Fruit fly (Drosophila melanogaster) whole organism, embryonic: ENCODE data around the gene mRpL49.

Experiments
- Abd-B ChIP-seq: fragments of 200-800 bp; sonication (Bioruptor generic); optimal IDR thresholded peaks from 2 replicates; lab custom pipeline; 2018; ENCODE audit warnings: missing biosample characterization, mild to moderate bottlenecking, missing genetic modification characterization, moderate library complexity
- BEAF-32 ChIP-seq: fragments of 200-800 bp; sonication (Bioruptor generic); optimal IDR thresholded peaks from 3 replicates; lab custom pipeline; 2017; ENCODE audit warnings: missing biosample characterization, missing genetic modification characterization, mild to moderate bottlenecking, moderate library complexity, missing genetic modification reagents
- Bteb2 ChIP-seq: fragments of 200-800 bp; sonication (Bioruptor generic); optimal IDR thresholded peaks from 2 replicates; lab custom pipeline; 2016; ENCODE audit warnings: missing biosample characterization, missing genetic modification characterization
- CG11247 ChIP-seq: fragments of 200-800 bp; sonication (Bioruptor generic); IDR thresholded peaks from 2 replicates; pipeline ENCODE4 v1.3.6; 2022; ENCODE audit warnings: missing biosample characterization, missing genetic modification characterization
- CG12155 ChIP-seq: fragments of 200-800 bp; sonication (Bioruptor generic); optimal IDR thresholded peaks from 3 replicates; lab custom pipeline; 2016; ENCODE audit warnings: missing biosample characterization, missing genetic modification characterization
- CG1233 ChIP-seq: fragments of 200-800 bp; sonication (Bioruptor generic); optimal IDR thresholded peaks from 4 replicates; lab custom pipeline; 2018; ENCODE audit warnings: missing biosample characterization, mild to moderate bottlenecking, missing genetic modification characterization
- CG12391 ChIP-seq: fragments of 200-800 bp; sonication (Bioruptor generic); optimal IDR thresholded peaks from 3 replicates; lab custom pipeline; 2018; ENCODE audit warnings: missing biosample characterization, mild to moderate bottlenecking, missing genetic modification characterization, moderate library complexity
- CG13624 ChIP-seq: fragments of 200-800 bp; sonication (Bioruptor generic); optimal IDR thresholded peaks from 2 replicates; lab custom pipeline; 2016; ENCODE audit warnings: missing biosample characterization, missing genetic modification characterization
- CG13775 ChIP-seq: fragments of 200-800 bp; sonication (Bioruptor generic); optimal IDR thresholded peaks from 3 replicates; lab custom pipeline; 2017; ENCODE audit warnings: missing biosample characterization, mild to moderate bottlenecking, missing genetic modification characterization
- CG18599 ChIP-seq: fragments of 200-800 bp; sonication (Bioruptor generic); optimal IDR thresholded peaks from 3 replicates; lab custom pipeline; 2017; ENCODE audit warnings: missing biosample characterization, missing genetic modification characterization, mild to moderate bottlenecking, moderate library complexity, missing genetic modification reagents
- CG2120 ChIP-seq: fragments of 200-800 bp; sonication (Bioruptor generic); optimal IDR thresholded peaks from 3 replicates; lab custom pipeline; 2016; ENCODE audit warnings: missing biosample characterization, missing genetic modification characterization
- CG31365 ChIP-seq: fragments of 200-800 bp; sonication (Bioruptor generic); optimal IDR thresholded peaks from 2 replicates; lab custom pipeline; 2018; ENCODE audit warnings: missing biosample characterization, mild to moderate bottlenecking, missing genetic modification characterization
- CG4617 ChIP-seq: fragments of 200-800 bp; sonication (Bioruptor generic); optimal IDR thresholded peaks from 3 replicates; lab custom pipeline; 2016; ENCODE audit warnings: missing biosample characterization, missing genetic modification characterization, borderline replicate concordance
- CG4707 ChIP-seq: fragments of 200-800 bp; sonication (Bioruptor generic); optimal IDR thresholded peaks from 2 replicates; lab custom pipeline; 2018; ENCODE audit warnings: missing biosample characterization, mild to moderate bottlenecking, missing genetic modification characterization, moderate library complexity
- CG5180 ChIP-seq: fragments of 200-800 bp; sonication (Bioruptor generic); optimal IDR thresholded peaks from 3 replicates; lab custom pipeline; 2017; ENCODE audit warnings: missing biosample characterization, missing genetic modification characterization, mild to moderate bottlenecking, moderate library complexity, missing genetic modification reagents
- CG7271 ChIP-seq: fragments of 200-800 bp; sonication (Bioruptor generic); optimal IDR thresholded peaks from 2 replicates; lab custom pipeline; 2018; ENCODE audit warnings: missing biosample characterization, mild to moderate bottlenecking, missing genetic modification characterization, moderate library complexity
- CG7839 ChIP-seq: fragments of 200-800 bp; sonication (Bioruptor generic); optimal IDR thresholded peaks from 3 replicates; lab custom pipeline; 2018; ENCODE audit warnings: missing biosample characterization, mild to moderate bottlenecking, missing genetic modification characterization, moderate library complexity
- CG9876 ChIP-seq: fragments of 200-800 bp; sonication (Bioruptor generic); optimal IDR thresholded peaks from 2 replicates; lab custom pipeline; 2016; ENCODE audit warnings: missing biosample characterization, missing genetic modification characterization
- Dll ChIP-seq: fragments of 200-800 bp; sonication (Bioruptor generic); IDR thresholded peaks from 4 replicates; pipeline ENCODE4 v1.3.6; 2022; ENCODE audit warnings: missing biosample characterization, missing genetic modification characterization; ENCODE audit not compliant: partially characterized antibody
- Fer2 ChIP-seq: fragments of 200-800 bp; sonication (Bioruptor generic); optimal IDR thresholded peaks from 2 replicates; lab custom pipeline; 2018; ENCODE audit warnings: missing biosample characterization, mild to moderate bottlenecking, missing genetic modification characterization, moderate library complexity
- Jarid2 ChIP-seq: fragments of 200-800 bp; sonication (Bioruptor generic); optimal IDR thresholded peaks from 3 replicates; lab custom pipeline; 2017; ENCODE audit warnings: mild to moderate bottlenecking, missing biosample characterization, missing genetic modification reagents, missing genetic modification characterization
- Kr ChIP-seq: fragments of 200-800 bp; sonication (Bioruptor generic); optimal IDR thresholded peaks from 2 replicates; lab custom pipeline; 2017; ENCODE audit warnings: missing biosample characterization, mild to moderate bottlenecking, missing genetic modification characterization
- Max ChIP-seq: fragments of 200-800 bp; sonication (Bioruptor generic); optimal IDR thresholded peaks from 2 replicates; lab custom pipeline; 2016; ENCODE audit warnings: missing biosample characterization, mild to moderate bottlenecking, missing genetic modification characterization
- PHDP ChIP-seq: fragments of 200-800 bp; sonication (Bioruptor generic); optimal IDR thresholded peaks from 3 replicates; lab custom pipeline; 2018; ENCODE audit warnings: missing biosample characterization, mild to moderate bottlenecking, missing genetic modification characterization, moderate library complexity
- Rfx ChIP-seq: fragments of 200-800 bp; sonication (Bioruptor generic); IDR thresholded peaks from 2 replicates; pipeline ENCODE4 v1.3.6; 2022; ENCODE audit warnings: missing biosample characterization, missing genetic modification characterization
- Sry-δ ChIP-seq: fragments of 200-800 bp; sonication (Bioruptor generic); optimal IDR thresholded peaks from 2 replicates; lab custom pipeline; 2016; ENCODE audit warnings: missing biosample characterization, missing genetic modification characterization
- Vsx1 ChIP-seq: fragments of 200-800 bp; sonication (Bioruptor generic); optimal IDR thresholded peaks from 2 replicates; lab custom pipeline; 2017; ENCODE audit warnings: missing biosample characterization, mild to moderate bottlenecking, missing genetic modification characterization, missing genetic modification reagents
- chif ChIP-seq, 2 experiments: fragments of 200-800 bp; sonication (Bioruptor generic); optimal IDR thresholded peaks; 3 replicates each; lab custom pipeline; 2016; ENCODE audit warnings: missing biosample characterization in 2 of 2, missing genetic modification characterization in 2 of 2
- corto ChIP-seq: fragments of 200-800 bp; sonication (Bioruptor generic); optimal IDR thresholded peaks from 2 replicates; lab custom pipeline; 2016; ENCODE audit warnings: missing biosample characterization, mild to moderate bottlenecking, missing genetic modification characterization, moderate library complexity
- croc ChIP-seq: fragments of 200-800 bp; sonication (Bioruptor generic); conservative IDR thresholded peaks from 3 replicates; pipeline ENCODE4 v1.3.6; 2022; ENCODE audit warnings: missing biosample characterization, missing genetic modification characterization
- dati ChIP-seq: fragments of 200-800 bp; sonication (Bioruptor generic); IDR thresholded peaks from 2 replicates; pipeline ENCODE4 v1.3.6; 2022; ENCODE audit warnings: missing biosample characterization, missing genetic modification characterization
- dmrt99B ChIP-seq: fragments of 200-800 bp; sonication (Bioruptor generic); optimal IDR thresholded peaks from 2 replicates; lab custom pipeline; 2018; ENCODE audit warnings: missing biosample characterization, mild to moderate bottlenecking, missing genetic modification characterization, moderate library complexity
- esg ChIP-seq: fragments of 200-800 bp; sonication (Bioruptor generic); conservative IDR thresholded peaks from 2 replicates; pipeline ENCODE4 v1.3.6; 2022; ENCODE audit warnings: missing biosample characterization, missing genetic modification characterization
- gfzf ChIP-seq: fragments of 200-800 bp; sonication (Bioruptor generic); optimal IDR thresholded peaks from 2 replicates; lab custom pipeline; 2016; ENCODE audit warnings: missing biosample characterization, mild to moderate bottlenecking, missing genetic modification characterization, moderate library complexity
- hkb ChIP-seq, 2 experiments: fragments of 200-800 bp in 1 of 2; fragments of >200 bp in 1 of 2; sonication (Bioruptor generic) in 1 of 2; IDR thresholded peaks in 1 of 2; optimal IDR thresholded peaks in 1 of 2; 2 replicates each; pipeline versions ENCODE4 v1.3.6 to Lab custom; 2017 to 2022; ENCODE audit warnings: missing biosample characterization in 1 of 2, missing genetic modification characterization in 1 of 2
- kah ChIP-seq: fragments of 200-800 bp; sonication (Bioruptor generic); optimal IDR thresholded peaks from 2 replicates; lab custom pipeline; 2018; ENCODE audit warnings: missing biosample characterization, mild to moderate bottlenecking, missing genetic modification characterization
- nom ChIP-seq: fragments of 200-800 bp; sonication (Bioruptor generic); optimal IDR thresholded peaks from 2 replicates; lab custom pipeline; 2017; ENCODE audit warnings: missing biosample characterization, missing genetic modification characterization, mild to moderate bottlenecking, moderate library complexity, missing genetic modification reagents
- odd ChIP-seq: fragments of 200-800 bp; sonication (Bioruptor generic); optimal IDR thresholded peaks from 2 replicates; lab custom pipeline; 2017; ENCODE audit warnings: missing biosample characterization, mild to moderate bottlenecking, missing genetic modification characterization
- p53 ChIP-seq: fragments of 200-800 bp; sonication (Bioruptor generic); optimal IDR thresholded peaks from 2 replicates; lab custom pipeline; 2016; ENCODE audit warnings: missing biosample characterization, missing genetic modification characterization
- sd ChIP-seq: fragments of 200-800 bp; sonication (Bioruptor generic); optimal IDR thresholded peaks from 3 replicates; lab custom pipeline; 2018; ENCODE audit warnings: missing biosample characterization, mild to moderate bottlenecking, missing genetic modification characterization, moderate library complexity
- sima ChIP-seq: fragments of 200-800 bp; sonication (Bioruptor generic); optimal IDR thresholded peaks from 2 replicates; lab custom pipeline; 2016; ENCODE audit warnings: missing biosample characterization, missing genetic modification characterization
- stwl ChIP-seq: fragments of 200-800 bp; sonication (Bioruptor generic); optimal IDR thresholded peaks from 3 replicates; lab custom pipeline; 2018; ENCODE audit warnings: missing biosample characterization, mild to moderate bottlenecking, missing genetic modification characterization, moderate library complexity
- tll ChIP-seq, 2 experiments: fragments of 200-800 bp in 1 of 2; fragments of >200 bp in 1 of 2; sonication (Bioruptor generic) in 1 of 2; optimal IDR thresholded peaks; 2 replicates each; lab custom pipeline; 2017 to 2019; ENCODE audit warnings: missing biosample characterization in 2 of 2, missing genetic modification characterization in 2 of 2, mild to moderate bottlenecking in 1 of 2, moderate library complexity in 1 of 2
- unpg ChIP-seq: fragments of 200-800 bp; sonication (Bioruptor generic); optimal IDR thresholded peaks from 3 replicates; lab custom pipeline; 2018; ENCODE audit warnings: missing biosample characterization, mild to moderate bottlenecking, missing genetic modification characterization, moderate library complexity
- z ChIP-seq: fragments of 200-800 bp; sonication (Bioruptor generic); IDR thresholded peaks from 3 replicates; pipeline ENCODE4 v1.3.6; 2022; ENCODE audit warnings: missing biosample characterization, missing genetic modification characterization
- zen2 ChIP-seq: fragments of 200-800 bp; sonication (Bioruptor generic); IDR thresholded peaks from 3 replicates; pipeline ENCODE4 v1.3.6; 2022; ENCODE audit warnings: missing biosample characterization, missing genetic modification characterization; ENCODE audit not compliant: partially characterized antibody

Gene mRpL49

dm6 chrX:12909577-12910426 lies 2.9 kb downstream of the mRpL49 start, which contains the start of the genes Brms1 and CG4645 (continued):
- no peak for TF ChIP-seq corto (GFP tag; lab: Kevin White, UChicago)
- no peak for TF ChIP-seq zen2
- TF ChIP-seq CG12391 (tag; lab: Kevin White, UChicago) = peak; percentile 69
- peak; percentile 9 for TF ChIP-seq PHDP
- peak; percentile 51 for TF ChIP-seq dmrt99B (tag; lab: Kevin White, UChicago)
- no peak for TF ChIP-seq z
- peak; percentile 58 for TF ChIP-seq CG2120
- TF ChIP-seq tll (GFP tag; optimal IDR thresholded peaks at IDR 0.05; lab: Kevin White, UChicago) = peak in 1 of 2 experiments; percentile 19
- no peak for TF ChIP-seq kah (GFP tag; lab: Kevin White, UChicago)
- TF ChIP-seq esg (GFP tag; lab: Robert Waterston, UW) = no peak
- TF ChIP-seq croc (GFP tag; lab: Robert Waterston, UW) = 0 out of 3 replicates have a peak, but pooled peaks have one; percentile 20
- no peak for TF ChIP-seq sima
- no peak for TF ChIP-seq CG4617 (GFP tag; lab: Kevin White, UChicago)
- no peak for TF ChIP-seq CG7271 (tag; lab: Kevin White, UChicago)
- TF ChIP-seq Max (GFP tag; lab: Kevin White, UChicago) = peak; percentile 3
- TF ChIP-seq Bteb2 (GFP tag; lab: Kevin White, UChicago) = peak; percentile 3
- peak; percentile 68 for TF ChIP-seq CG13775 (GFP tag; lab: Kevin White, UChicago)
- no peak for TF ChIP-seq Jarid2 (GFP tag; lab: Kevin White, UChicago)
- no peak for TF ChIP-seq CG5180 (GFP tag; lab: Kevin White, UChicago)
- TF ChIP-seq Rfx (GFP tag; lab: Robert Waterston, UW) = peak; percentile 67
- no peak for TF ChIP-seq CG4707 (GFP tag; lab: Kevin White, UChicago)
- TF ChIP-seq dati (GFP tag; lab: Robert Waterston, UW) = no peak
- no peak for TF ChIP-seq CG9876 (GFP tag; lab: Kevin White, UChicago)
- TF ChIP-seq hkb (optimal IDR thresholded peaks at IDR 0.05; lab: Kevin White, UChicago) = no peak
- TF ChIP-seq hkb (GFP tag; IDR thresholded peaks at IDR 0.05; lab: Robert Waterston, UW) = no peak
- peak; percentile 60 for TF ChIP-seq Sry-δ (GFP tag; lab: Kevin White, UChicago)
- TF ChIP-seq CG1233 (GFP tag; lab: Kevin White, UChicago) = peak; percentile 3
- TF ChIP-seq Kr (GFP tag; lab: Kevin White, UChicago) = no peak
- TF ChIP-seq CG13624 = no peak
- TF ChIP-seq CG12155 (GFP tag; lab: Kevin White, UChicago) = peak; percentile 32
- no peak for TF ChIP-seq unpg (GFP tag; lab: Kevin White, UChicago)
- TF ChIP-seq stwl (tag; lab: Kevin White, UChicago) = peak; percentile 8
- peak; percentile 61 for TF ChIP-seq BEAF-32 (GFP tag; lab: Kevin White, UChicago)
- peak; percentile 58 for TF ChIP-seq CG7839
- no peak for TF ChIP-seq CG31365
- TF ChIP-seq CG11247 (GFP tag; lab: Robert Waterston, UW) = peak; percentile 19; the same call in 1 of the 2 replicates
- TF ChIP-seq Abd-B (GFP tag; lab: Kevin White, UChicago) = peak; percentile 44
- TF ChIP-seq p53 (GFP tag; lab: Kevin White, UChicago) = no peak
- TF ChIP-seq odd (GFP tag; lab: Kevin White, UChicago) = no peak
- no peak for TF ChIP-seq nom (GFP tag; lab: Kevin White, UChicago)
- peak; percentile 23 for TF ChIP-seq Fer2 (tag; lab: Kevin White, UChicago)
- peak; percentile 32 for TF ChIP-seq CG18599 (GFP tag; lab: Kevin White, UChicago)
- TF ChIP-seq Dll (GFP tag; lab: Robert Waterston, UW) = 0 out of 4 replicates have a peak, but pooled peaks have one; percentile 21
- TF ChIP-seq Vsx1 = no peak
- TF ChIP-seq chif (GFP tag; optimal IDR thresholded peaks at IDR 0.05; lab: Kevin White, UChicago) = peak in 1 of 2 experiments; percentile 5
- peak; percentile 44 for TF ChIP-seq gfzf (GFP tag; lab: Kevin White, UChicago)
- no peak for TF ChIP-seq sd
